Fruit fly (Drosophila melanogaster) whole organism, embryonic: ENCODE results near the gene CG11698.
A peak's percentile ranks its signal among the peaks of the same experiment; 100 is the strongest.

Source experiments
- Atf6 ChIP-seq: fragments of 200-800 bp; sonication (Bioruptor generic); IDR thresholded peaks from 2 replicates; pipeline ENCODE4 v1.3.6; 2022; ENCODE audit warnings: missing biosample characterization, missing genetic modification characterization
- Bgb ChIP-seq: fragments of 200-800 bp; sonication (Bioruptor generic); IDR thresholded peaks from 2 replicates; pipeline ENCODE4 v1.3.6; 2022; ENCODE audit warnings: missing biosample characterization, missing genetic modification characterization; ENCODE audit not compliant: partially characterized antibody
- Bteb2 ChIP-seq: fragments of 200-800 bp; sonication (Bioruptor generic); optimal IDR thresholded peaks from 2 replicates; lab custom pipeline; 2016; ENCODE audit warnings: missing biosample characterization, missing genetic modification characterization
- CG10267 ChIP-seq: fragments of 200-800 bp; sonication (Bioruptor generic); optimal IDR thresholded peaks from 2 replicates; lab custom pipeline; 2018; ENCODE audit warnings: missing biosample characterization, mild to moderate bottlenecking, missing genetic modification characterization, moderate library complexity
- CG10321 ChIP-seq: fragments of 200-800 bp; sonication (Bioruptor generic); IDR thresholded peaks from 2 replicates; pipeline ENCODE4 v1.3.6; 2022; ENCODE audit warnings: missing biosample characterization, missing genetic modification characterization
- CG10366 ChIP-seq: fragments of 200-800 bp; sonication (Bioruptor generic); IDR thresholded peaks from 2 replicates; pipeline ENCODE4 v1.3.6; 2022; ENCODE audit warnings: missing biosample characterization, missing genetic modification characterization
- CG11398 ChIP-seq: fragments of 200-800 bp; sonication (Bioruptor generic); optimal IDR thresholded peaks from 2 replicates; lab custom pipeline; 2016; ENCODE audit warnings: missing biosample characterization, missing genetic modification characterization
- CG12071 ChIP-seq: fragments of 200-800 bp; sonication (Bioruptor generic); optimal IDR thresholded peaks from 3 replicates; lab custom pipeline; 2018; ENCODE audit warnings: missing biosample characterization, mild to moderate bottlenecking, missing genetic modification characterization
- CG12744 ChIP-seq: fragments of 200-800 bp; sonication (Bioruptor generic); optimal IDR thresholded peaks from 2 replicates; lab custom pipeline; 2016; ENCODE audit warnings: missing biosample characterization, missing genetic modification characterization
- CG13123 ChIP-seq: fragments of 200-800 bp; sonication (Bioruptor generic); optimal IDR thresholded peaks from 2 replicates; lab custom pipeline; 2016; ENCODE audit warnings: missing biosample characterization, missing genetic modification characterization
- CG13624 ChIP-seq: fragments of 200-800 bp; sonication (Bioruptor generic); optimal IDR thresholded peaks from 2 replicates; lab custom pipeline; 2016; ENCODE audit warnings: missing biosample characterization, missing genetic modification characterization
- CG14014 ChIP-seq: fragments of 200-800 bp; sonication (Bioruptor generic); IDR thresholded peaks from 2 replicates; pipeline ENCODE4 v1.3.6; 2022; ENCODE audit warnings: missing biosample characterization, missing genetic modification characterization
- CG1529 ChIP-seq: fragments of 200-800 bp; sonication (Bioruptor generic); optimal IDR thresholded peaks from 3 replicates; lab custom pipeline; 2018; ENCODE audit warnings: missing biosample characterization, missing genetic modification characterization
- CG15601 ChIP-seq: fragments of 200-800 bp; sonication (Bioruptor generic); optimal IDR thresholded peaks from 3 replicates; lab custom pipeline; 2019; ENCODE audit warnings: missing biosample characterization, mild to moderate bottlenecking, missing genetic modification characterization, moderate library complexity
- CG17802 ChIP-seq: fragments of 200-800 bp; sonication (Bioruptor generic); optimal IDR thresholded peaks from 2 replicates; lab custom pipeline; 2018; ENCODE audit warnings: missing biosample characterization, mild to moderate bottlenecking, missing genetic modification characterization, moderate library complexity
- CG18599 ChIP-seq: fragments of 200-800 bp; sonication (Bioruptor generic); optimal IDR thresholded peaks from 3 replicates; lab custom pipeline; 2017; ENCODE audit warnings: missing biosample characterization, missing genetic modification characterization, mild to moderate bottlenecking, moderate library complexity, missing genetic modification reagents
- CG31224 ChIP-seq: fragments of 200-800 bp; sonication (Bioruptor generic); IDR thresholded peaks from 2 replicates; pipeline ENCODE4 v1.3.6; 2022; ENCODE audit warnings: missing biosample characterization, missing genetic modification characterization
- CG33557 ChIP-seq: fragments of 200-800 bp; sonication (Bioruptor generic); optimal IDR thresholded peaks from 2 replicates; lab custom pipeline; 2019; ENCODE audit warnings: missing biosample characterization, mild to moderate bottlenecking, missing genetic modification characterization, moderate library complexity
- CG34224 ChIP-seq: fragments of 200-800 bp; sonication (Bioruptor generic); IDR thresholded peaks from 3 replicates; pipeline ENCODE4 v1.3.6; 2022; ENCODE audit warnings: missing biosample characterization, missing genetic modification characterization; ENCODE audit not compliant: partially characterized antibody
- CG4820 ChIP-seq: fragments of 200-800 bp; sonication (Bioruptor generic); optimal IDR thresholded peaks from 3 replicates; lab custom pipeline; 2016; ENCODE audit warnings: missing biosample characterization, missing genetic modification characterization
- CG8944 ChIP-seq: fragments of 200-800 bp; sonication (Bioruptor generic); optimal IDR thresholded peaks from 3 replicates; lab custom pipeline; 2016; ENCODE audit warnings: missing biosample characterization, missing genetic modification characterization
- CG9817 ChIP-seq: fragments of 200-800 bp; sonication (Bioruptor generic); optimal IDR thresholded peaks from 2 replicates; lab custom pipeline; 2018; ENCODE audit warnings: missing biosample characterization, mild to moderate bottlenecking, missing genetic modification characterization, moderate library complexity
- CHES-1-like ChIP-seq: fragments of 200-800 bp; sonication (Bioruptor generic); optimal IDR thresholded peaks from 2 replicates; lab custom pipeline; 2016; ENCODE audit warnings: missing biosample characterization, missing genetic modification characterization
- D19A ChIP-seq: fragments of 200-800 bp; optimal IDR thresholded peaks from 3 replicates; lab custom pipeline; 2019; ENCODE audit warnings: missing biosample characterization, mild to moderate bottlenecking, missing genetic modification characterization, moderate library complexity
- Dll ChIP-seq: fragments of 200-800 bp; sonication (Bioruptor generic); IDR thresholded peaks from 4 replicates; pipeline ENCODE4 v1.3.6; 2022; ENCODE audit warnings: missing biosample characterization, missing genetic modification characterization; ENCODE audit not compliant: partially characterized antibody
- Dref ChIP-seq: fragments of 200-800 bp; sonication (Bioruptor generic); IDR thresholded peaks from 2 replicates; pipeline ENCODE4 v1.3.6; 2022; ENCODE audit warnings: missing biosample characterization, missing genetic modification characterization
- E2f2 ChIP-seq: fragments of 200-800 bp; sonication (Bioruptor generic); IDR thresholded peaks from 2 replicates; pipeline ENCODE4 v1.3.6; 2022; ENCODE audit warnings: missing biosample characterization, missing genetic modification characterization
- HHEX ChIP-seq: fragments of 200-800 bp; sonication (Bioruptor generic); optimal IDR thresholded peaks from 3 replicates; lab custom pipeline; 2017; ENCODE audit warnings: missing biosample characterization, mild to moderate bottlenecking, missing genetic modification characterization, missing genetic modification reagents
- Hr51 ChIP-seq, 2 experiments: fragments of 200-800 bp; sonication (Bioruptor generic); optimal IDR thresholded peaks; 2 replicates in 1 of 2; 3 replicates in 1 of 2; lab custom pipeline; 2016 to 2018; ENCODE audit warnings: missing biosample characterization in 2 of 2, missing genetic modification characterization in 2 of 2, mild to moderate bottlenecking in 1 of 2, moderate library complexity in 1 of 2
- Kr ChIP-seq: fragments of 200-800 bp; sonication (Bioruptor generic); optimal IDR thresholded peaks from 2 replicates; lab custom pipeline; 2017; ENCODE audit warnings: missing biosample characterization, mild to moderate bottlenecking, missing genetic modification characterization
- Max ChIP-seq: fragments of 200-800 bp; sonication (Bioruptor generic); optimal IDR thresholded peaks from 2 replicates; lab custom pipeline; 2016; ENCODE audit warnings: missing biosample characterization, mild to moderate bottlenecking, missing genetic modification characterization
- Nf-YA ChIP-seq: fragments of 200-800 bp; sonication (Bioruptor generic); IDR thresholded peaks from 2 replicates; pipeline ENCODE4 v1.3.6; 2022; ENCODE audit warnings: missing biosample characterization, missing genetic modification characterization
- Nf-YC ChIP-seq: fragments of 200-800 bp; optimal IDR thresholded peaks from 3 replicates; lab custom pipeline; 2019; ENCODE audit warnings: missing biosample characterization, mild to moderate bottlenecking, missing genetic modification characterization, moderate library complexity
- Sox100B ChIP-seq: fragments of 200-800 bp; sonication (Bioruptor generic); optimal IDR thresholded peaks from 3 replicates; lab custom pipeline; 2018; ENCODE audit warnings: missing biosample characterization, mild to moderate bottlenecking, missing genetic modification characterization
- Stat92E ChIP-seq, 3 experiments: fragments of >200 bp in 2 of 3; fragments of 200-800 bp in 1 of 3; sonication (Bioruptor generic) in 1 of 3; optimal IDR thresholded peaks; 2 replicates each; lab custom pipeline; 2017 to 2019; ENCODE audit warnings: missing biosample characterization in 3 of 3, missing genetic modification characterization in 3 of 3, mild to moderate bottlenecking in 1 of 3, moderate library complexity in 1 of 3
- ac ChIP-seq: fragments of 200-800 bp; sonication (Bioruptor generic); optimal IDR thresholded peaks from 3 replicates; lab custom pipeline; 2017; ENCODE audit warnings: missing biosample characterization, mild to moderate bottlenecking, missing genetic modification characterization
- aop ChIP-seq: fragments of 200-800 bp; sonication (Bioruptor generic); IDR thresholded peaks from 2 replicates; pipeline ENCODE4 v1.3.6; 2022; ENCODE audit warnings: missing biosample characterization, missing genetic modification characterization
- bbx ChIP-seq: fragments of 200-800 bp; sonication (Bioruptor generic); IDR thresholded peaks from 2 replicates; pipeline ENCODE4 v1.3.6; 2022; ENCODE audit warnings: missing biosample characterization, missing genetic modification characterization; ENCODE audit not compliant: partially characterized antibody
- fd102C ChIP-seq: fragments of 200-800 bp; sonication (Bioruptor generic); optimal IDR thresholded peaks from 2 replicates; lab custom pipeline; 2018; ENCODE audit warnings: missing biosample characterization, mild to moderate bottlenecking, missing genetic modification characterization, moderate library complexity
- ind ChIP-seq: fragments of 200-800 bp; sonication (Bioruptor generic); optimal IDR thresholded peaks from 3 replicates; lab custom pipeline; 2016; ENCODE audit warnings: missing biosample characterization, missing genetic modification characterization
- jigr1 ChIP-seq: fragments of 200-800 bp; sonication (Bioruptor generic); IDR thresholded peaks from 3 replicates; pipeline ENCODE4 v1.3.6; 2022; ENCODE audit warnings: missing biosample characterization, missing genetic modification characterization
- ken ChIP-seq: fragments of 200-800 bp; sonication (Bioruptor generic); IDR thresholded peaks from 3 replicates; pipeline ENCODE4 v1.3.6; 2022; ENCODE audit warnings: missing biosample characterization, missing genetic modification characterization
- oc ChIP-seq: fragments of 200-800 bp; sonication (Bioruptor generic); optimal IDR thresholded peaks from 2 replicates; lab custom pipeline; 2018; ENCODE audit warnings: missing biosample characterization, mild to moderate bottlenecking, missing genetic modification characterization, moderate library complexity
- p53 ChIP-seq: fragments of 200-800 bp; sonication (Bioruptor generic); optimal IDR thresholded peaks from 2 replicates; lab custom pipeline; 2016; ENCODE audit warnings: missing biosample characterization, missing genetic modification characterization
- pb ChIP-seq: fragments of 200-800 bp; sonication (Bioruptor generic); optimal IDR thresholded peaks from 3 replicates; lab custom pipeline; 2016; ENCODE audit warnings: missing biosample characterization, missing genetic modification characterization
- pho ChIP-seq: fragments of 200-800 bp; sonication (Bioruptor generic); optimal IDR thresholded peaks from 2 replicates; lab custom pipeline; 2016; ENCODE audit warnings: missing biosample characterization, missing genetic modification characterization
- pzg ChIP-seq: fragments of 200-800 bp; sonication (Bioruptor generic); optimal IDR thresholded peaks from 3 replicates; lab custom pipeline; 2018; ENCODE audit warnings: missing biosample characterization, mild to moderate bottlenecking, missing genetic modification characterization, moderate library complexity
- seq ChIP-seq: fragments of 200-800 bp; sonication (Bioruptor generic); IDR thresholded peaks from 2 replicates; pipeline ENCODE4 v1.3.6; 2022; ENCODE audit warnings: missing biosample characterization, missing genetic modification characterization
- sim ChIP-seq: fragments of 200-800 bp; sonication (Bioruptor generic); IDR thresholded peaks from 2 replicates; pipeline ENCODE4 v1.3.6; 2022; ENCODE audit warnings: missing biosample characterization, missing genetic modification characterization
- slp2 ChIP-seq: fragments of 200-800 bp; sonication (Bioruptor generic); optimal IDR thresholded peaks from 2 replicates; lab custom pipeline; 2016; ENCODE audit warnings: missing biosample characterization, missing genetic modification characterization
- tll ChIP-seq, 2 experiments: fragments of 200-800 bp in 1 of 2; fragments of >200 bp in 1 of 2; sonication (Bioruptor generic) in 1 of 2; optimal IDR thresholded peaks; 2 replicates each; lab custom pipeline; 2017 to 2019; ENCODE audit warnings: missing biosample characterization in 2 of 2, missing genetic modification characterization in 2 of 2, mild to moderate bottlenecking in 1 of 2, moderate library complexity in 1 of 2

The CG11698 gene

dm6 chr3R:8354969-8355368 lies 43.0 kb downstream of the CG11698 start (continued):
- TF ChIP-seq CG17802 (tag; lab: Kevin White, UChicago) (no peak), bbx (GFP tag; lab: Robert Waterston, UW) (no peak), Bgb (GFP tag; lab: Robert Waterston, UW) (no peak), seq (GFP tag; lab: Robert Waterston, UW) (peak; percentile 34; the same call in 1 of the 2 replicates), fd102C (no peak), pho (no peak), CG14014 (GFP tag; lab: Robert Waterston, UW) (no peak), Hr51 (GFP tag; optimal IDR thresholded peaks at IDR 0.05; lab: Kevin White, UChicago) (peak in 1 of 2 experiments; percentile 73), CG10366 (GFP tag; lab: Robert Waterston, UW) (peak; percentile 36; the same call in 1 of the 2 replicates), CG10267 (tag; lab: Kevin White, UChicago) (no peak), slp2 (no peak), ac (no peak), CG1529 (GFP tag; lab: Kevin White, UChicago) (no peak), CG31224 (no peak), Kr (no peak), CG13123 (GFP tag; lab: Kevin White, UChicago) (no peak), CG34224 (GFP tag; lab: Robert Waterston, UW) (no peak), CG15601 (tag; lab: Kevin White, UChicago) (no peak), CG9817 (no peak), ken (GFP tag; lab: Robert Waterston, UW) (0 out of 3 replicates have a peak, but pooled peaks have one; percentile 20), D19A (tag; lab: Kevin White, UChicago) (no peak), Sox100B (no peak), aop (GFP tag; lab: Robert Waterston, UW) (no peak), Max (GFP tag; lab: Kevin White, UChicago) (no peak), Bteb2 (GFP tag; lab: Kevin White, UChicago) (no peak), CG33557 (GFP tag; lab: Kevin White, UChicago) (no peak), Atf6 (no peak), oc (no peak), Nf-YA (GFP tag; lab: Robert Waterston, UW) (peak; percentile 37; the same call in 1 of the 2 replicates), Dref (no peak), jigr1 (GFP tag; lab: Robert Waterston, UW) (no peak), ind (no peak), pb (GFP tag; lab: Kevin White, UChicago) (no peak), Stat92E (GFP tag; optimal IDR thresholded peaks at IDR 0.05; lab: Kevin White, UChicago) (no peak), CG8944 (GFP tag; lab: Kevin White, UChicago) (no peak), sim (GFP tag; lab: Robert Waterston, UW) (no peak), CG12744 (GFP tag; lab: Kevin White, UChicago) (no peak), Dll (GFP tag; lab: Robert Waterston, UW) (no peak), E2f2 (GFP tag; lab: Robert Waterston, UW) (no peak), pzg (no peak), CHES-1-like (GFP tag; lab: Kevin White, UChicago) (no peak), CG10321 (GFP tag; lab: Robert Waterston, UW) (no peak), HHEX (GFP tag; lab: Kevin White, UChicago) (no peak), tll (GFP tag; optimal IDR thresholded peaks at IDR 0.05; lab: Kevin White, UChicago) (no peak), CG4820 (GFP tag; lab: Kevin White, UChicago) (no peak), CG13624 (GFP tag; lab: Kevin White, UChicago) (no peak), CG18599 (GFP tag; lab: Kevin White, UChicago) (no peak), CG11398 (GFP tag; lab: Kevin White, UChicago) (no peak), p53 (GFP tag; lab: Kevin White, UChicago) (no peak), Nf-YC (tag; lab: Kevin White, UChicago) (no peak), CG12071 (GFP tag; lab: Kevin White, UChicago) (no peak)
